Worm (Caenorhabditis elegans): Measurements from ENCODE around the gene clec-2.

DNA sequence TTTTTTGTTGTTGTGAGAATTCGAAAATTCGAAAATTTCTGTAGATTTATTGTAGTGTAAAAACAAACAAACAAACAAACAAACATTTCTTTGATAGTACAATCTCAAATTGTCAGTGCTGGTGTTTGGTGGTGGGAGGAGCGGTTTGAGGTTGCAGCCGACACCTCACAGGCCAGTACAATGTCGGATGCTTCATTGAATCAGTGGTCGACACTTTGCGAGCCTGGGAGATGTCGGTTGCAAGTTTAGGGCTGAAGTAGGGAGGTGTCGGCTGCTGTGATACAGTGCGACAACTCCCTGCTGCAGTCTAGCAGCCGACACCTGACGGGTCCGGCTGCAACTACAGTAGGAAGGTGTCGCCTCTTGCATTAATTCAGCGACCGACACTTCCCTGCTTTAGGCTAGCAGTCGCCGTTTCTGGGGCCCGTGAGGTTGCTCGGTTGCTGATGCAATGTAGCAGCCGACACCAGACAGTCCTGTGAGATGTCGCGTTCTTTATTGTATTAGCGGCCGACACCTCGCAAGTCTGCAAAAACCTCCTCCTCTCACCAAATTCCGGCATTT, 37.2 kb downstream of the clec-2 start:
- TF ChIP-seq dao-5 (tag; optimal IDR thresholded peaks at IDR 0.05) (no peak), him-1 (tag; optimal IDR thresholded peaks at IDR 0.05) (no peak), W03F9.2 (tag; optimal IDR thresholded peaks at IDR 0.05) (no peak)
